Worm (Caenorhabditis elegans) whole organism, L4 larva: ENCODE measurements around the gene F56A8.5.

Experiments used
- F10B5.3 ChIP-seq: sonication (generic microtip); optimal IDR thresholded peaks from 2 replicates; lab custom pipeline; 2016; ENCODE audit warnings: mild to moderate bottlenecking, missing genetic modification characterization, missing compliant biosample characterization
- T26A8.4 ChIP-seq: fragments of 200-800 bp; sonication (Bioruptor generic); IDR thresholded peaks from 2 replicates; pipeline ENCODE4 v1.3.6; 2022; ENCODE audit warnings: missing genetic modification characterization, missing compliant biosample characterization
- Y105C5A.15 ChIP-seq: fragments of 200-800 bp; sonication (Bioruptor generic); IDR thresholded peaks from 2 replicates; pipeline ENCODE4 v1.3.6; 2022; ENCODE audit warnings: missing genetic modification characterization, missing compliant biosample characterization
- ZK546.5 ChIP-seq, 2 experiments: sonication (generic microtip); optimal IDR thresholded peaks; 2 replicates each; lab custom pipeline; 2017; ENCODE audit warnings: missing biosample characterization in 2 of 2, missing genetic modification characterization in 2 of 2
- aha-1 ChIP-seq: fragments of 150-350 bp; peaks from one replicate; lab custom pipeline; 2014; ENCODE audit warnings: missing biosample characterization, missing genetic modification characterization
- aly-2 ChIP-seq: sonication (generic microtip); optimal IDR thresholded peaks from 2 replicates; lab custom pipeline; 2018; ENCODE audit warnings: missing biosample characterization, missing genetic modification characterization
- ceh-20 ChIP-seq: fragments of 200-800 bp; sonication (Bioruptor generic); IDR thresholded peaks from 2 replicates; pipeline ENCODE4 v1.3.6; 2022; ENCODE audit warnings: missing genetic modification reagents, missing genetic modification characterization, missing compliant biosample characterization
- ces-1 ChIP-seq: fragments of 150-350 bp; sonication (generic microtip); optimal IDR thresholded peaks from 4 replicates; lab custom pipeline; 2014; ENCODE audit warnings: missing biosample characterization, missing genetic modification reagents, missing genetic modification characterization
- cey-2 ChIP-seq: sonication (generic microtip); optimal IDR thresholded peaks from 3 replicates; lab custom pipeline; 2017; ENCODE audit warnings: missing genetic modification characterization, mild to moderate bottlenecking, missing compliant biosample characterization, antibody characterized with exemption, borderline replicate concordance; ENCODE audit not compliant: insufficient read depth
- ctbp-1 ChIP-seq: fragments of 200-800 bp; sonication (Bioruptor generic); IDR thresholded peaks from 2 replicates; pipeline ENCODE4 v1.3.6; 2022; ENCODE audit warnings: missing genetic modification reagents, missing genetic modification characterization, missing compliant biosample characterization
- daf-16 ChIP-seq, 3 experiments: sonication (generic microtip); optimal IDR thresholded peaks; 2 replicates each; lab custom pipeline; 2016 to 2017; ENCODE audit warnings: missing genetic modification characterization in 3 of 3, missing genetic modification reagents in 3 of 3, mild to moderate bottlenecking in 2 of 3, missing compliant biosample characterization in 2 of 3, missing biosample characterization in 1 of 3, moderate library complexity in 1 of 3
- dmd-6 ChIP-seq: fragments of 200-800 bp; sonication (Bioruptor generic); IDR thresholded peaks from 2 replicates; pipeline ENCODE4 v1.3.6; 2022; ENCODE audit warnings: missing genetic modification reagents, missing genetic modification characterization, missing compliant biosample characterization
- dmd-8 ChIP-seq: fragments of 200-800 bp; sonication (Bioruptor generic); IDR thresholded peaks from 2 replicates; pipeline ENCODE4 v1.3.6; 2022; ENCODE audit warnings: missing genetic modification characterization, missing compliant biosample characterization
- dpl-1 ChIP-seq: fragments of 150-350 bp; optimal IDR thresholded peaks from 2 replicates; lab custom pipeline; 2014; ENCODE audit warnings: missing biosample characterization, missing genetic modification reagents, missing genetic modification characterization
- egl-43 ChIP-seq: fragments of 200-800 bp; sonication (Bioruptor generic); IDR thresholded peaks from 2 replicates; pipeline ENCODE4 v1.3.6; 2022; ENCODE audit warnings: missing genetic modification reagents, missing genetic modification characterization, missing compliant biosample characterization
- fkh-10 ChIP-seq: fragments of 150-350 bp; optimal IDR thresholded peaks from 2 replicates; lab custom pipeline; 2014; ENCODE audit warnings: missing biosample characterization, missing genetic modification reagents, missing genetic modification characterization
- fos-1 ChIP-seq: fragments of 150-350 bp; optimal IDR thresholded peaks from 2 replicates; lab custom pipeline; 2014; ENCODE audit warnings: missing biosample characterization, missing genetic modification characterization
- hif-1 ChIP-seq, 2 experiments: sonication (generic microtip); optimal IDR thresholded peaks; 2 replicates each; lab custom pipeline; 2016 to 2017; ENCODE audit warnings: missing compliant biosample characterization in 2 of 2, missing genetic modification characterization in 2 of 2, missing genetic modification reagents in 2 of 2, missing genotype in 2 of 2, mild to moderate bottlenecking in 1 of 2
- hlh-11 ChIP-seq: fragments of 200-800 bp; sonication (Bioruptor generic); optimal IDR thresholded peaks from 2 replicates; lab custom pipeline; 2018; ENCODE audit warnings: mild to moderate bottlenecking, missing genetic modification characterization, missing compliant biosample characterization
- hmg-1.1 ChIP-seq: fragments of 200-800 bp; sonication (Bioruptor generic); IDR thresholded peaks from 2 replicates; pipeline ENCODE4 v1.3.6; 2022; ENCODE audit warnings: missing genetic modification reagents, missing genetic modification characterization, missing compliant biosample characterization
- lin-1 ChIP-seq: fragments of 200-800 bp; sonication (Bioruptor generic); IDR thresholded peaks from 2 replicates; pipeline ENCODE4 v1.3.6; 2022; ENCODE audit warnings: missing genetic modification reagents, missing genetic modification characterization, missing compliant biosample characterization
- lin-38 ChIP-seq: fragments of 200-800 bp; sonication (Bioruptor generic); IDR thresholded peaks from 2 replicates; pipeline ENCODE4 v1.3.6; 2022; ENCODE audit warnings: missing genetic modification reagents, missing genetic modification characterization, missing compliant biosample characterization
- lsy-2 ChIP-seq, 2 experiments: fragments of 150-350 bp in 1 of 2; sonication (generic microtip) in 1 of 2; optimal IDR thresholded peaks; 2 replicates each; lab custom pipeline; 2014 to 2017; ENCODE audit warnings: missing biosample characterization in 2 of 2, missing genetic modification characterization in 2 of 2
- mep-1 ChIP-seq: fragments of 150-350 bp; sonication (generic microtip); optimal IDR thresholded peaks from 3 replicates; lab custom pipeline; 2014; ENCODE audit warnings: missing biosample characterization, missing genetic modification characterization
- mes-2 ChIP-seq: sonication (generic microtip); optimal IDR thresholded peaks from 2 replicates; lab custom pipeline; 2016; ENCODE audit warnings: missing genotype, mild to moderate bottlenecking, missing genetic modification characterization, missing compliant biosample characterization; ENCODE audit not compliant: poor library complexity, severe bottlenecking
- mxl-2 ChIP-seq: fragments of 200-800 bp; sonication (Bioruptor generic); conservative IDR thresholded peaks from 2 replicates; pipeline ENCODE4 v1.3.6; 2022; ENCODE audit warnings: missing genetic modification reagents, missing genetic modification characterization, missing compliant biosample characterization
- nhr-41 ChIP-seq: fragments of 200-800 bp; sonication (Bioruptor generic); IDR thresholded peaks from 2 replicates; pipeline ENCODE4 v1.3.6; 2022; ENCODE audit warnings: missing genetic modification reagents, missing genetic modification characterization, missing compliant biosample characterization
- pha-4 ChIP-seq, 2 experiments: fragments of 150-350 bp in 1 of 2; fragments of 200-800 bp in 1 of 2; sonication (Bioruptor generic) in 1 of 2; IDR thresholded peaks in 1 of 2; optimal IDR thresholded peaks in 1 of 2; 2 replicates each; pipeline versions ENCODE4 v1.3.6 to Lab custom; 2014 to 2022; ENCODE audit warnings: missing genetic modification characterization in 2 of 2, missing genetic modification reagents in 2 of 2, missing biosample characterization in 1 of 2, missing compliant biosample characterization in 1 of 2
- snpc-4 ChIP-seq: fragments of 150-350 bp; optimal IDR thresholded peaks from 2 replicates; lab custom pipeline; 2014; ENCODE audit warnings: missing biosample characterization, missing genetic modification characterization
- unc-62 ChIP-seq, 3 experiments: fragments of 150-350 bp in 1 of 3; sonication (generic microtip); optimal IDR thresholded peaks in 2 of 3; peaks in 1 of 3; 1 replicate in 1 of 3; 2 replicates in 2 of 3; lab custom pipeline; 2014 to 2017; ENCODE audit warnings: missing biosample characterization in 3 of 3, missing genetic modification characterization in 3 of 3, missing genetic modification reagents in 3 of 3, missing genotype in 1 of 3
- vab-7 ChIP-seq: fragments of 200-800 bp; sonication (Bioruptor generic); IDR thresholded peaks from 2 replicates; pipeline ENCODE4 v1.3.6; 2022; ENCODE audit warnings: missing genetic modification reagents, missing genetic modification characterization, missing compliant biosample characterization
- zip-11 ChIP-seq: fragments of 200-800 bp; sonication (Bioruptor generic); IDR thresholded peaks from 2 replicates; pipeline ENCODE4 v1.3.6; 2022; ENCODE audit warnings: missing genetic modification characterization, missing compliant biosample characterization

F56A8.5 gene

DNA sequence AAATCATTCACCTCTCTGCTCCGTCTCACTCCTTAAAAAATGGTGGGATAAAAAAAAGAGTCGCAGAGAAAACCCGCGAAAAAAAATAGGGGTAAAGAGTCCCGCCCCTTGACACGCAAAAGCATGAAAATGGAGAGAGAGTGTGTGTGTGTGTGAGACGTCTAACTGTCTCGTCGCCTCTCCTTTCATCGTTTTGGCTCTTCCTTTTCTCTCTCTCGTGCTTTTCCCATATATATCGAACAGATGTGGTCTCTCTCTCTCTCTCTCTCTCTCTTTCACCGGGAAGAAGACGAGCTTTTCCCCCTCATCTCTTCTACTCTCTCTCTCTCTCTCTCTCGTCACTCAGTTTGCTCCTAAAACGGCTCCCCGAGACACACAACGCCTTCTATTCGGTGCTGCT lies 10.1 kb downstream of the F56A8.5 start (continued):
- TF ChIP-seq dmd-6 (peak; percentile 36; the same call in 1 of the 2 replicates), zip-11 (GFP tag; lab: Robert Waterston, UW) (no peak), T26A8.4 (GFP tag; lab: Robert Waterston, UW) (0 out of 2 replicates have a peak, but pooled peaks have one; percentile 25), Y105C5A.15 (GFP tag; lab: Robert Waterston, UW) (no peak), snpc-4 (tag; lab: Kevin White, UChicago) (no peak), dmd-8 (no peak), lsy-2 (tag; optimal IDR thresholded peaks at IDR 0.05; lab: Kevin White, UChicago) (peak; percentile 21 to 80), ceh-20 (GFP tag; lab: Robert Waterston, UW) (peak; percentile 58; the same call in 1 of the 2 replicates), lin-38 (GFP tag; lab: Robert Waterston, UW) (peak; percentile 51), mes-2 (peak; percentile 41), cey-2 (tag; lab: Kevin White, UChicago) (no peak), hmg-1.1 (GFP tag; lab: Robert Waterston, UW) (peak; percentile 72), hlh-11 (tag; lab: Kevin White, UChicago) (peak; percentile 81), egl-43 (GFP tag; lab: Robert Waterston, UW) (peak; percentile 85; the same call in 1 of the 2 replicates), daf-16 (GFP tag; optimal IDR thresholded peaks at IDR 0.05; lab: Kevin White, UChicago) (no peak), daf-16 (tag; optimal IDR thresholded peaks at IDR 0.05; lab: Kevin White, UChicago) (peak; percentile 27), ctbp-1 (peak; percentile 80), hif-1 (tag; optimal IDR thresholded peaks at IDR 0.05; lab: Kevin White, UChicago) (peak in 1 of 2 experiments; percentile 60), mep-1 (tag; lab: Kevin White, UChicago) (peak; percentile 74), dpl-1 (GFP tag; lab: Kevin White, UChicago) (peak; percentile 48)

DNA sequence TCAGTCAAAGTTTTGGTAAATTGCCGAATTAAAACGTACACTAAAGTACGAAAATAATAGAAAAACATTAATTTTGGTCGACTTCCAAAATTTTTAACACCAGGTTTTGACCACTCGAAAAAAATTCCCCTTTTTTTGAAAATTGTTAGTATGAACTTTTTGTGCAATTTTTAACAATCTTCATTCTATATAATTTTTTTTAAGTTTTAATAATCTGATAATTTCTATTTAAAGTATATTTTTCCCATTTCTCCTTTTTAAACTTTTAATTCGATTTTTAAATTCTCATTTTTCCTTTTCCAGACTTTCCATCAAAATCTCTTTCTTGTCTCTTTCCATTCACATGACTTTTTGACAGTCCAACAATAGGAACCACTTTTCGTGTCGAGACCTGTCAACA lies 11.3 kb downstream of the F56A8.5 start, which contains the start of gene unc-64:
unc-64 (plus strand) TSS at position 301 of the 400 bp plus-strand sequence.
- TF ChIP-seq ZK546.5 (tag; optimal IDR thresholded peaks at IDR 0.05; lab: Kevin White, UChicago) (no peak), mxl-2 (GFP tag; lab: Robert Waterston, UW) (no peak), vab-7 (GFP tag; lab: Robert Waterston, UW) (no peak), lin-1 (GFP tag; lab: Robert Waterston, UW) (no peak), aha-1 (tag; lab: Kevin White, UChicago) (no peak), F10B5.3 (no peak), fos-1 (tag; lab: Kevin White, UChicago) (no peak)

DNA sequence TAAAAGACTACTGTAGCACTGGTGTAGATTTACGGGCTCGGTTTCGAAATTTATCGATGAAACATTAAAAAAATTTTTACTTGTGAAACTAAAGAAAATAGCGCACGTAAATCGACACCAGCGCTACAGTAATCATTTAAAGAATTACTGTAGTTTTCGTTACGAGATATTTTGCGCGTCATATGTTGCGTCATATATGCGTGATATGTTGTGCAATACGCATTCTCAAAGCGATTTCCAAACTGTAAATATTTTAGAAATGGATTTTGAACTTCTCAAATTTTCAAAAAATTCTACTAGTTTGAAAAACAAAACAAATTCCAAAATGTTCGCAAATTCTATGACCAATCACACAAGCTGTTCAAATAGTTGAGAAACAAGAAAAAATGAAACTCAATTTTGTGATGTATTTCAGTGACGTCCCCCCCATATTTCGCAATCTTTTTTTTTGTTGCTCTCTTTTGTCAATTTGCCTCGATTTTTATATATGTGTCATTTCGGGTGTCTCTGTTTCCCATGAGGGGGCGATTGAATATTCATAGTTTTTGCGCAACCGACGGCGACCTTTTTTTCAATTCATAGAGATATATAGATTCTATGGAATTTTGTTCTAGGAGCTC lies 12.3 kb downstream of the F56A8.5 start:
- TF ChIP-seq T26A8.4 (GFP tag; lab: Robert Waterston, UW) = no peak
- TF ChIP-seq aly-2 (tag; lab: Kevin White, UChicago) = no peak
- peak in 1 of 2 experiments; percentile 73 for TF ChIP-seq unc-62 (GFP tag; optimal IDR thresholded peaks at IDR 0.05 in 1 of 2; lab: Kevin White, UChicago)
- TF ChIP-seq unc-62 (tag; optimal IDR thresholded peaks at IDR 0.05; lab: Kevin White, UChicago) = no peak
- TF ChIP-seq aha-1 (tag; lab: Kevin White, UChicago) = peak; percentile 19
- TF ChIP-seq ctbp-1 = no peak
- TF ChIP-seq fkh-10 (GFP tag; lab: Kevin White, UChicago) = peak; percentile 26
- TF ChIP-seq, all 104 proteins: peak for 3

DNA sequence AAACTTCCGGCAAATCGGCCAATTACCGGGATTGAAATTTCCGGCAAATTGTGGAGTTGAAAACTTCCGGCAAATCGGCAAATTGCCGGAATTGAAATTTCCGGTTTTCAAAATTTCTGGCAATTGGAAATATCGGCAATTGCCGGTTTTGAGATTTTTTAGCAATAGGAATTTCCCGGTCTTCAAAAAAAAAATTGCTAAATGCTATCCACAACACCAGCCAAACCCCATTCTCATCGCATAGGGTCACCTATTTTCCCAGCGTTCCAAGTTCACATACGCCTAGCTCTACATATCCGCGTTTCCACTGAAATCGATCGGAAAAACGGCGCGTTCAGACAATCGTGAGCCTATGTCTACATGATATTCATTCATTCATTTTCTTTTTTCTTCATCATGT lies 19.8 kb downstream of the F56A8.5 start, which contains the start of gene F56A8.8:
F56A8.8 (plus strand) TSS at position 301 of the 400 bp plus-strand sequence.
- no peak for TF ChIP-seq nhr-41 (GFP tag; lab: Robert Waterston, UW)
- TF ChIP-seq ces-1 = no peak
- TF ChIP-seq ceh-20 (GFP tag; lab: Robert Waterston, UW) = 0 out of 2 replicates have a peak, but pooled peaks have one; percentile 8
- 0 out of 2 replicates have a peak, but pooled peaks have one; percentile 32 for TF ChIP-seq pha-4 (GFP tag; IDR thresholded peaks at IDR 0.05; lab: Robert Waterston, UW)
- TF ChIP-seq pha-4 (tag; optimal IDR thresholded peaks at IDR 0.05; lab: Kevin White, UChicago) = no peak
